Worm (Caenorhabditis elegans) whole organism, L3 larva: ENCODE data around the gene C25E10.8.

Experiments
- ZK546.5 ChIP-seq: sonication (generic microtip); optimal IDR thresholded peaks from 2 replicates; lab custom pipeline; 2017; ENCODE audit warnings: missing biosample characterization, missing genetic modification characterization
- aly-2 ChIP-seq: fragments of 150-350 bp; optimal IDR thresholded peaks from 2 replicates; lab custom pipeline; 2014; ENCODE audit warnings: missing biosample characterization, missing genetic modification characterization
- nhr-11 ChIP-seq: fragments of 150-350 bp; optimal IDR thresholded peaks from 2 replicates; lab custom pipeline; 2014; ENCODE audit warnings: missing biosample characterization, missing genetic modification characterization
- nhr-237 ChIP-seq: fragments of 150-350 bp; optimal IDR thresholded peaks from 2 replicates; lab custom pipeline; 2014; ENCODE audit warnings: missing biosample characterization, missing genetic modification characterization
- nhr-28 ChIP-seq: fragments of 150-350 bp; optimal IDR thresholded peaks from 2 replicates; lab custom pipeline; 2014; ENCODE audit warnings: missing biosample characterization, missing genetic modification characterization
- unc-39 ChIP-seq: sonication (generic microtip); optimal IDR thresholded peaks from 4 replicates; lab custom pipeline; 2017; ENCODE audit warnings: missing biosample characterization, missing genetic modification characterization
- zag-1 ChIP-seq: fragments of 150-350 bp; optimal IDR thresholded peaks from 2 replicates; lab custom pipeline; 2014; ENCODE audit warnings: missing biosample characterization, missing genetic modification characterization

DNA sequence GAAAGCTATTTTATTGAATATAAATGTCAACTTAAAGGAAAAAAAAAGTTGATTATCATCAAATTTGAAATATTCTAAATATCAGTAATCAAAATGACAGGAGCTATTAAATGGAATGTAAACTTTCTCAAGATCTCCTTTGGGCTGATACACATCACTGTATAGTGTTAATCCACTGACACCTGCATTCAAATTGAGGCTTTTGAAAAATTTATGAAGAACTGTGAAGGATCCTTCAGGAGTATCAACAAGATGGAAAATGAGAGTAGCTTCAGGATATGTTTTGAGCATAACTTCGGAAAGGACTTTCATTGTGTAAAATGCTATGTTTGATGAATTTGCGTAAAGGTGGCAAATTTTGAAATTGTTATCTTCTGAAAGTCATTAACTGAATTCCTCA lies 43.3 kb upstream of the C25E10.8 start:
- no peak for TF ChIP-seq ZK546.5 (tag; lab: Kevin White, UChicago)
- TF ChIP-seq zag-1 = no peak
- no peak for TF ChIP-seq aly-2 (tag; lab: Kevin White, UChicago)
- TF ChIP-seq nhr-11 (tag; lab: Kevin White, UChicago) = no peak
- TF ChIP-seq nhr-28 (tag; lab: Kevin White, UChicago) = no peak
- TF ChIP-seq nhr-237 (tag; lab: Kevin White, UChicago) = no peak
- no peak for TF ChIP-seq unc-39 (tag; lab: Kevin White, UChicago)
